Fruit fly (Drosophila melanogaster) whole organism: ENCODE measurements around the gene Hex-t2.

Source experiments
- pan ChIP-seq: fragments of >200 bp; optimal IDR thresholded peaks from 2 replicates; lab custom pipeline; 2017
- psq ChIP-seq: fragments of >200 bp; optimal IDR thresholded peaks from 2 replicates; lab custom pipeline; 2017

DNA sequence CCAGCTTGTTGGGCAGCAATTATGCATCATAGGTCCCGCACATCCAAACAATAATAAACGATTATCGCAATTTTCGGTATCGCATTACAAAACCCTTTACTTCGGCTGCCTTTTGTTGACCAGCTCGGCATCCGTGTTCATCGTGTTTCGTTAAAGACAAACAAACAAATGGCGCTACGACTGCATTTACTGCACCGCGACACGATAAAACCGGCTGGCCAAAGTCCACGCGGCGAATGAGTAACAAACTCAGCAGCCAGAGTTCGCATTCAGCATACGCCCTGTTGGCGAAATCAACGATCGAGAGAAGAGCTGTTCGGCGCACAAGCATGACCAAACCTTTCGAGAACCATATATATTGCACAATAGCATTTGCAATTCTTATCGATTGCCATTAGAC is 13.9 kb downstream of the Hex-t2 start:
- TF ChIP-seq psq (lab: Kevin White, UChicago) (no peak), pan (lab: Kevin White, UChicago) (no peak)
